Worm (Caenorhabditis elegans): ENCODE measurements around the gene R05G6.1.

The R05G6.1 gene

ce11 chrIV:7508850-7509249 is 23.6 kb upstream of the R05G6.1 start:
- TF ChIP-seq unc-62 (GFP tag; optimal IDR thresholded peaks at IDR 0.05) (no peak), egl-27 (tag; optimal IDR thresholded peaks at IDR 0.05) (no peak), pha-4 (tag; optimal IDR thresholded peaks at IDR 0.05) (peak; percentile 61)

ce11 chrIV:7510829-7511228 is 21.6 kb upstream of the R05G6.1 start:
- TF ChIP-seq lin-15B (tag; optimal IDR thresholded peaks at IDR 0.05) (peak; percentile 18), nfya-1 (tag; optimal IDR thresholded peaks at IDR 0.05; ENCODE audit: insufficient read depth) (peak; percentile 96), nhr-11 (tag; optimal IDR thresholded peaks at IDR 0.05) (no peak), elt-3 (tag; optimal IDR thresholded peaks at IDR 0.05) (no peak), unc-39 (tag; optimal IDR thresholded peaks at IDR 0.05) (no peak), nhr-43 (tag; optimal IDR thresholded peaks at IDR 0.05; ENCODE audit: poor library complexity, severe bottlenecking) (no peak)

- no peak for TF ChIP-seq fkh-10 (GFP tag; optimal IDR thresholded peaks at IDR 0.05)
- no peak for TF ChIP-seq elt-1 (tag; optimal IDR thresholded peaks at IDR 0.05)
- no peak for TF ChIP-seq nhr-43 (tag; optimal IDR thresholded peaks at IDR 0.05; ENCODE audit: poor library complexity, severe bottlenecking)
- no peak for TF ChIP-seq nhr-76 (tag; optimal IDR thresholded peaks at IDR 0.05)
- TF ChIP-seq nhr-23 (tag; optimal IDR thresholded peaks at IDR 0.05): peak; percentile 44
- peak; percentile 10 for TF ChIP-seq hmg-11 (tag; optimal IDR thresholded peaks at IDR 0.05)
- no peak for TF ChIP-seq ceh-16 (tag; optimal IDR thresholded peaks at IDR 0.05)
- no peak for TF ChIP-seq unc-39 (tag; optimal IDR thresholded peaks at IDR 0.05)
- no peak for TF ChIP-seq mml-1 (tag; optimal IDR thresholded peaks at IDR 0.05)
- no peak for TF ChIP-seq eor-1 (tag; optimal IDR thresholded peaks at IDR 0.05)
- TF ChIP-seq ama-1 (optimal IDR thresholded peaks at IDR 0.05): no peak
- no peak for TF ChIP-seq nhr-77 (tag; optimal IDR thresholded peaks at IDR 0.05)
- TF ChIP-seq ztf-11 (tag; optimal IDR thresholded peaks at IDR 0.05): no peak
- no peak for TF ChIP-seq nhr-237 (tag; optimal IDR thresholded peaks at IDR 0.05)
- peak; percentile 26 for TF ChIP-seq snpc-4 (tag; optimal IDR thresholded peaks at IDR 0.05)
- TF ChIP-seq R02D3.7 (tag; optimal IDR thresholded peaks at IDR 0.05): peak; percentile 88
- TF ChIP-seq nhr-12 (tag; optimal IDR thresholded peaks at IDR 0.05): no peak
- TF ChIP-seq egl-27 (tag; optimal IDR thresholded peaks at IDR 0.05): no peak
- no peak for TF ChIP-seq elt-3 (tag; optimal IDR thresholded peaks at IDR 0.05)
- TF ChIP-seq daf-12 (tag; optimal IDR thresholded peaks at IDR 0.05): no peak
- no peak for TF ChIP-seq zag-1 (tag; optimal IDR thresholded peaks at IDR 0.05)
- no peak for TF ChIP-seq ceh-82 (tag; optimal IDR thresholded peaks at IDR 0.05)
- peak; percentile 41 for TF ChIP-seq ceh-28 (tag; optimal IDR thresholded peaks at IDR 0.05)
- no peak for TF ChIP-seq fos-1 (tag; optimal IDR thresholded peaks at IDR 0.05)
- TF ChIP-seq aly-2 (tag; optimal IDR thresholded peaks at IDR 0.05): no peak
- TF ChIP-seq mdl-1 (tag; optimal IDR thresholded peaks at IDR 0.05): no peak
- peak; percentile 6 for TF ChIP-seq lin-39 (tag; optimal IDR thresholded peaks at IDR 0.05)
- TF ChIP-seq unc-62 (GFP tag; optimal IDR thresholded peaks at IDR 0.05): no peak
- peak; percentile 79 for TF ChIP-seq pha-4 (tag; optimal IDR thresholded peaks at IDR 0.05)
- TF ChIP-seq lin-15B (tag; optimal IDR thresholded peaks at IDR 0.05): peak; percentile 54
- TF ChIP-seq nfya-1 (tag; optimal IDR thresholded peaks at IDR 0.05; ENCODE audit: insufficient read depth): peak; percentile 71
- TF ChIP-seq jun-1 (tag; optimal IDR thresholded peaks at IDR 0.05): no peak
Measured at ce11 chrIV:7512617-7513233, 19.7 kb upstream of the R05G6.1 start, which contains the start of the genes plc-4 and R05G6.4. Gene plc-4, minus strand, starts transcription at chrIV:7512667. Gene R05G6.4, plus strand, starts transcription at chrIV:7513233.

- TF ChIP-seq skn-1 (tag; optimal IDR thresholded peaks at IDR 0.05) (no peak), fos-1 (tag; optimal IDR thresholded peaks at IDR 0.05) (no peak), R02D3.7 (tag; optimal IDR thresholded peaks at IDR 0.05) (no peak), hmg-11 (tag; optimal IDR thresholded peaks at IDR 0.05) (no peak), nhr-76 (tag; optimal IDR thresholded peaks at IDR 0.05) (no peak), nhr-23 (tag; optimal IDR thresholded peaks at IDR 0.05) (no peak), ztf-11 (tag; optimal IDR thresholded peaks at IDR 0.05) (no peak), zag-1 (tag; optimal IDR thresholded peaks at IDR 0.05) (no peak), tbx-2 (tag; optimal IDR thresholded peaks at IDR 0.05) (no peak), sea-2 (GFP tag; optimal IDR thresholded peaks at IDR 0.05) (no peak), nhr-43 (tag; optimal IDR thresholded peaks at IDR 0.05; ENCODE audit: poor library complexity, severe bottlenecking) (no peak), nhr-77 (tag; optimal IDR thresholded peaks at IDR 0.05) (no peak), nhr-25 (tag; optimal IDR thresholded peaks at IDR 0.05) (no peak), fkh-10 (GFP tag; optimal IDR thresholded peaks at IDR 0.05) (no peak), nfya-1 (tag; optimal IDR thresholded peaks at IDR 0.05; ENCODE audit: insufficient read depth) (no peak), nhr-12 (tag; optimal IDR thresholded peaks at IDR 0.05) (no peak)
Measured at ce11 chrIV:7516167-7516566, 16.3 kb upstream of the R05G6.1 start, which contains the start of the genes R05G6.9 and R05G6.3. Gene R05G6.9, minus strand, starts transcription at chrIV:7516267. Gene R05G6.3, plus strand, starts transcription at chrIV:7516552.
